Worm (Caenorhabditis elegans) whole organism, young adult: ENCODE measurements around the gene F15E6.5.
A peak's percentile ranks its signal among the peaks of the same experiment; 100 is the strongest.

Experiments
- B0019.2 ChIP-seq: fragments of 200-800 bp; sonication (Bioruptor generic); conservative IDR thresholded peaks from 2 replicates; pipeline ENCODE4 v1.3.6; 2022; ENCODE audit warnings: missing genetic modification reagents, missing genetic modification characterization, missing compliant biosample characterization
- B0336.3 ChIP-seq: fragments of 200-800 bp; sonication (Bioruptor generic); IDR thresholded peaks from 2 replicates; pipeline ENCODE4 v1.3.6; 2022; ENCODE audit warnings: missing genetic modification characterization, missing compliant biosample characterization
- C06A6.2 ChIP-seq: fragments of 200-800 bp; sonication (Bioruptor generic); conservative IDR thresholded peaks from 2 replicates; pipeline ENCODE4 v1.3.6; 2022; ENCODE audit warnings: missing genetic modification characterization, missing compliant biosample characterization
- F10E7.11 ChIP-seq: sonication (generic microtip); optimal IDR thresholded peaks from 2 replicates; lab custom pipeline; 2017; ENCODE audit warnings: mild to moderate bottlenecking, missing genetic modification characterization, moderate library complexity, missing compliant biosample characterization
- F33H1.4 ChIP-seq: fragments of 200-800 bp; sonication (Bioruptor generic); IDR thresholded peaks from 2 replicates; pipeline ENCODE4 v1.3.6; 2022; ENCODE audit warnings: missing genetic modification reagents, missing genetic modification characterization, missing compliant biosample characterization
- F37B4.10 ChIP-seq: fragments of 200-800 bp; sonication (Bioruptor generic); IDR thresholded peaks from 2 replicates; pipeline ENCODE4 v1.3.6; 2022; ENCODE audit warnings: missing genetic modification characterization, missing compliant biosample characterization
- F57C9.4 ChIP-seq: sonication (generic microtip); optimal IDR thresholded peaks from 2 replicates; lab custom pipeline; 2017; ENCODE audit warnings: mild to moderate bottlenecking, missing genetic modification characterization, missing compliant biosample characterization
- T07F8.4 ChIP-seq: sonication (generic microtip); optimal IDR thresholded peaks from 2 replicates; lab custom pipeline; 2016; ENCODE audit warnings: mild to moderate bottlenecking, missing genetic modification characterization, moderate library complexity, missing compliant biosample characterization
- Y67H2A.10 ChIP-seq: fragments of 200-800 bp; sonication (Bioruptor generic); conservative IDR thresholded peaks from 2 replicates; pipeline ENCODE4 v1.3.6; 2022; ENCODE audit warnings: missing genetic modification reagents, missing genetic modification characterization, missing compliant biosample characterization
- aptf-2 ChIP-seq: fragments of 200-800 bp; sonication (Bioruptor generic); conservative IDR thresholded peaks from 2 replicates; pipeline ENCODE4 v1.3.6; 2022; ENCODE audit warnings: missing genetic modification reagents, missing genetic modification characterization, missing compliant biosample characterization
- atf-7 ChIP-seq: sonication (generic microtip); optimal IDR thresholded peaks from 2 replicates; lab custom pipeline; 2017; ENCODE audit warnings: mild to moderate bottlenecking, missing genetic modification characterization, missing compliant biosample characterization
- attf-5 ChIP-seq: fragments of 200-800 bp; sonication (Bioruptor generic); optimal IDR thresholded peaks from 2 replicates; lab custom pipeline; 2018; ENCODE audit warnings: mild to moderate bottlenecking, missing genetic modification characterization, missing compliant biosample characterization
- attf-6 ChIP-seq: fragments of 200-800 bp; sonication (Bioruptor generic); IDR thresholded peaks from 2 replicates; pipeline ENCODE4 v1.3.6; 2022; ENCODE audit warnings: missing genetic modification reagents, missing genetic modification characterization, missing compliant biosample characterization
- bed-2 ChIP-seq: fragments of 200-800 bp; sonication (Bioruptor generic); IDR thresholded peaks from 2 replicates; pipeline ENCODE4 v1.3.6; 2022; ENCODE audit warnings: missing genetic modification reagents, missing genetic modification characterization, missing compliant biosample characterization
- ceh-27 ChIP-seq: fragments of 200-800 bp; sonication (Bioruptor generic); optimal IDR thresholded peaks from 2 replicates; lab custom pipeline; 2018; ENCODE audit warnings: mild to moderate bottlenecking, missing genetic modification characterization, moderate library complexity, missing compliant biosample characterization
- ceh-58 ChIP-seq: fragments of 200-800 bp; sonication (Bioruptor generic); IDR thresholded peaks from 2 replicates; pipeline ENCODE4 v1.3.6; 2022; ENCODE audit warnings: missing genetic modification characterization, missing compliant biosample characterization
- ceh-79 ChIP-seq: sonication (generic microtip); optimal IDR thresholded peaks from 2 replicates; lab custom pipeline; 2017; ENCODE audit warnings: mild to moderate bottlenecking, missing genetic modification characterization, missing compliant biosample characterization
- dox-1 ChIP-seq: fragments of 200-800 bp; sonication (Bioruptor generic); IDR thresholded peaks from 2 replicates; pipeline ENCODE4 v1.3.6; 2022; ENCODE audit warnings: missing genetic modification reagents, missing genetic modification characterization, missing compliant biosample characterization
- dpff-1 ChIP-seq: sonication (generic microtip); optimal IDR thresholded peaks from 2 replicates; lab custom pipeline; 2017; ENCODE audit warnings: mild to moderate bottlenecking, missing genetic modification characterization, missing compliant biosample characterization
- efl-1 ChIP-seq: fragments of 150-350 bp; optimal IDR thresholded peaks from 2 replicates; lab custom pipeline; 2014; ENCODE audit warnings: missing biosample characterization, missing genetic modification reagents, missing genetic modification characterization
- ets-4 ChIP-seq: fragments of 200-800 bp; sonication (Bioruptor generic); optimal IDR thresholded peaks from 2 replicates; lab custom pipeline; 2018; ENCODE audit warnings: mild to moderate bottlenecking, missing genetic modification characterization, missing compliant biosample characterization
- him-1 ChIP-seq: sonication (generic microtip); optimal IDR thresholded peaks from 2 replicates; lab custom pipeline; 2016; ENCODE audit warnings: missing genotype, missing genetic modification reagents, missing genetic modification characterization, missing compliant biosample characterization
- hlh-12 ChIP-seq: sonication (generic microtip); optimal IDR thresholded peaks from 2 replicates; lab custom pipeline; 2016; ENCODE audit warnings: missing genetic modification characterization, missing compliant biosample characterization
- hmg-1.2 ChIP-seq: fragments of 200-800 bp; sonication (Bioruptor generic); IDR thresholded peaks from 2 replicates; pipeline ENCODE4 v1.3.6; 2022; ENCODE audit warnings: missing genetic modification reagents, missing genetic modification characterization, missing compliant biosample characterization
- hsf-1 ChIP-seq: fragments of 200-800 bp; sonication (Bioruptor generic); IDR thresholded peaks from 2 replicates; pipeline ENCODE4 v1.3.6; 2022; ENCODE audit warnings: missing genetic modification reagents, missing genetic modification characterization, missing compliant biosample characterization
- lin-26 ChIP-seq: fragments of 200-800 bp; sonication (Bioruptor generic); IDR thresholded peaks from 2 replicates; pipeline ENCODE4 v1.3.6; 2022; ENCODE audit warnings: missing genetic modification reagents, missing genetic modification characterization, missing compliant biosample characterization
- lir-1 ChIP-seq: fragments of 200-800 bp; sonication (Bioruptor generic); conservative IDR thresholded peaks from 2 replicates; pipeline ENCODE4 v1.3.6; 2022; ENCODE audit warnings: missing genetic modification reagents, missing genetic modification characterization, missing compliant biosample characterization
- lsl-1 ChIP-seq: fragments of 200-800 bp; sonication (Bioruptor generic); optimal IDR thresholded peaks from 2 replicates; lab custom pipeline; 2018; ENCODE audit warnings: mild to moderate bottlenecking, missing genetic modification characterization, moderate library complexity, missing compliant biosample characterization
- mxl-1 ChIP-seq: sonication (generic microtip); optimal IDR thresholded peaks from 2 replicates; lab custom pipeline; 2016; ENCODE audit warnings: missing genetic modification characterization, missing compliant biosample characterization
- nfyb-1 ChIP-seq: fragments of 200-800 bp; sonication (Bioruptor generic); IDR thresholded peaks from 2 replicates; pipeline ENCODE4 v1.3.6; 2022; ENCODE audit warnings: missing genetic modification reagents, missing genetic modification characterization, missing compliant biosample characterization
- nhr-27 ChIP-seq: fragments of 200-800 bp; sonication (Bioruptor generic); optimal IDR thresholded peaks from 2 replicates; lab custom pipeline; 2018; ENCODE audit warnings: mild to moderate bottlenecking, missing genetic modification characterization, moderate library complexity, missing compliant biosample characterization
- nhr-80 ChIP-seq: sonication (generic microtip); optimal IDR thresholded peaks from 2 replicates; lab custom pipeline; 2016; ENCODE audit warnings: missing genetic modification characterization, missing compliant biosample characterization
- nhr-90 ChIP-seq: sonication (generic microtip); optimal IDR thresholded peaks from 2 replicates; lab custom pipeline; 2016; ENCODE audit warnings: missing genotype, mild to moderate bottlenecking, missing genetic modification characterization, missing compliant biosample characterization
- pha-4 ChIP-seq: fragments of 150-350 bp; sonication (generic microtip); optimal IDR thresholded peaks from 2 replicates; lab custom pipeline; 2014; ENCODE audit warnings: missing biosample characterization, missing genetic modification reagents, missing genetic modification characterization
- somi-1 ChIP-seq: fragments of 200-800 bp; sonication (Bioruptor generic); optimal IDR thresholded peaks from 2 replicates; lab custom pipeline; 2018; ENCODE audit warnings: mild to moderate bottlenecking, missing genetic modification characterization, missing compliant biosample characterization
- ztf-26 ChIP-seq: sonication (generic microtip); optimal IDR thresholded peaks from 2 replicates; lab custom pipeline; 2017; ENCODE audit warnings: missing genetic modification characterization, missing compliant biosample characterization
- ztf-6 ChIP-seq: fragments of 200-800 bp; sonication (Bioruptor generic); IDR thresholded peaks from 2 replicates; pipeline ENCODE4 v1.3.6; 2022; ENCODE audit warnings: missing genetic modification reagents, missing genetic modification characterization, missing compliant biosample characterization

The F15E6.5 gene

DNA sequence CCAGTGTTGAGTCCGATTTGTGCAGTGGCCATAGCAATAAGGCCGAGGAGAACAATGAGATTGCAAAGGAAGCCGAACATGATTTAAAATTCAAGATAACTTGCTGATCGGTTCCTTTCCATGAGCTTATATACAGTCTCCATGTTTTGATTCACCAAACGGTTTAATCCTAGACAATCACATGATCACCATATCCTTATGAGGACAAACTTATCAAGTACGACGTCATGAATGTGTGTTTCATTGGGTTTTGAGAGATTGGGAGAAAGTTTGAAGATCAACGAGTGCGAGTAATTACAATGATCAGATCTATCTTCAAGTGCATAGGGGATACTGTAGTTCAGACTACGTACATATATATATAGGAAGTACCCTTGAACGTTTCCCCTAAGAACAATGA, 1.1 kb downstream of the F15E6.5 start, which contains the start of gene dct-7:
dct-7 (minus strand) TSS at position 101 of the 400 bp plus-strand sequence.
- no peak for TF ChIP-seq attf-5 (GFP tag; lab: Kevin White, UChicago)
- TF ChIP-seq lin-26 = no peak

DNA sequence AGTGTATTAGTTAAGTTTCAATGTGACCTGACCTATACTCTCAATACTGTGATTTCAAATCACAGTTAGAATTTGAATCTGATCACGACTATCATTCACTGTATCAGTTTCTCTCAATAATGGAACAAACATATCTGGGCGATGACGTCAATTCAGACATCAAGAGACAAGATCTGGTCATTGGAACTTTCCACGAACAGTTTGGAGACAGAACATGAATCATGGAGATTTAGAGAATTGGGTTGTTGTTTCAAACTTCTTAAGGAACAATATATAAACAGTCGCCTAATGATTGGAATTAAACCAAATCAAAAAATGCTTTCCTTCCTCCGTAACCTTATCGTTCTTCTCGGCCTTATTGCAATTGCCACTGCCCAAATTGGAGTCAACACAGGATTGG, 1.8 kb downstream of the F15E6.5 start, which contains the start of gene F15E6.4:
F15E6.4 (plus strand) TSS at position 301 of the 400 bp plus-strand sequence.
- TF ChIP-seq hsf-1 (GFP tag; lab: Robert Waterston, UW) (no peak), B0336.3 (GFP tag; lab: Robert Waterston, UW) (no peak), nhr-80 (tag; lab: Kevin White, UChicago) (no peak), ets-4 (GFP tag; lab: Kevin White, UChicago) (no peak), pha-4 (no peak), ceh-79 (tag; lab: Kevin White, UChicago) (no peak), hlh-12 (tag; lab: Kevin White, UChicago) (no peak), him-1 (tag; lab: Kevin White, UChicago) (no peak), F33H1.4 (GFP tag; lab: Robert Waterston, UW) (no peak), F57C9.4 (tag; lab: Kevin White, UChicago) (no peak), ztf-26 (no peak), T07F8.4 (tag; lab: Kevin White, UChicago) (no peak), mxl-1 (no peak), ceh-58 (GFP tag; lab: Robert Waterston, UW) (no peak)

DNA sequence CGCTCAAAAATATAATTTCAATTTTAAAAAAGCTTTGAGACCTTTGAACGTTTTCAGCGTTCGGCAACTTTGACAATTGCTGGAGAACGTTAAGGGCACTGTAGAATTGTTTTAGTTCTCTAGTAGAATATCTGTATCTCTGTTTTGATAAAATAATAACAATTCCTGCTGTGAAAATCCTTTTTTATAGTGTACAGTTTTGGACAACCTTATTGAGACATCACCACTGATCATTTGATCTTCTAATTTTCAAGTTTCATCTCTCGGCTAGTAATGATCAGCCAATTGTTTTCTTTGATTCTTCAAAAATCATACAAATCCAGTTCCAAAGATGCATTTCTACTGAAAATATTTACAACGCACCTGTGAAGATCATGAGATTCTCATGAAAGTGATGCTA, 3.2 kb downstream of the F15E6.5 start, which contains the start of gene F15E6.10:
F15E6.10 (plus strand) TSS at position 301 of the 400 bp plus-strand sequence.
- no peak for TF ChIP-seq ceh-27
- TF ChIP-seq C06A6.2 = no peak
- TF ChIP-seq dpff-1 (tag; lab: Kevin White, UChicago) = no peak
- no peak for TF ChIP-seq aptf-2 (GFP tag; lab: Robert Waterston, UW)
- TF ChIP-seq F10E7.11 (tag; lab: Kevin White, UChicago) = no peak
- TF ChIP-seq nhr-27 (tag; lab: Kevin White, UChicago) = no peak
- no peak for TF ChIP-seq lsl-1 (GFP tag; lab: Kevin White, UChicago)
- TF ChIP-seq lir-1 (GFP tag; lab: Robert Waterston, UW) = no peak
- no peak for TF ChIP-seq bed-2
- no peak for TF ChIP-seq efl-1
- TF ChIP-seq Y67H2A.10 (GFP tag; lab: Robert Waterston, UW) = no peak
- TF ChIP-seq attf-5 (GFP tag; lab: Kevin White, UChicago) = no peak
- no peak for TF ChIP-seq ets-4 (GFP tag; lab: Kevin White, UChicago)
- TF ChIP-seq B0019.2 (GFP tag; lab: Robert Waterston, UW) = no peak
- no peak for TF ChIP-seq B0336.3 (GFP tag; lab: Robert Waterston, UW)
- TF ChIP-seq dox-1 (GFP tag; lab: Robert Waterston, UW) = no peak
- TF ChIP-seq attf-6 = no peak

DNA sequence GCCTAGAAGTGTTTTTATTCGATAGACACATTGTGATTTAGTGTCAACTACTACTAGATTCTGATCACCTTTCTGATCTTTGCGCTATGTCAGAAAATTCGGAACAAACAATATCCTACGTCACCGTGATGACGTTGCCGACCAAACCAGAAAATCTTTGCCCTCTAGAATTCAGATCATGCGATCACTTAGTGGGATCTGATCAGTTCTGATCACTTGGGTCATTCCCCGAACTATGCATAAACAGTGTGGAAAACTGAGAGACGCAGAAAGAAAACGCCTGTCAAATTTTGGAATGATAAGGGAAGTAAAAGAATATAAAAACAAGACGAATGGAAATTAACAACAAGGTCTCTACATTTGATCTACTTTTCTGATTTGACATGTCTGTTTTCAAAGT, 5.2 kb downstream of the F15E6.5 start, which contains the start of gene F15E6.3:
F15E6.3 (plus strand) TSS at position 344 of the 400 bp plus-strand sequence.
- TF ChIP-seq ztf-26 = peak; percentile 67
- peak; percentile 58; the same call in 1 of the 2 replicates for TF ChIP-seq hmg-1.2 (GFP tag; lab: Robert Waterston, UW)
- TF ChIP-seq somi-1 (GFP tag; lab: Kevin White, UChicago) = peak; percentile 14
- no peak for TF ChIP-seq F37B4.10 (GFP tag; lab: Robert Waterston, UW)
- TF ChIP-seq atf-7 (tag; lab: Kevin White, UChicago) = peak; percentile 34
- TF ChIP-seq nfyb-1 (GFP tag; lab: Robert Waterston, UW) = peak; percentile 22; the same call in 1 of the 2 replicates
- no peak for TF ChIP-seq ztf-6
- no peak for TF ChIP-seq nhr-90 (tag; lab: Kevin White, UChicago)
- TF ChIP-seq attf-6 = no peak
- peak; percentile 1 for TF ChIP-seq nhr-80 (tag; lab: Kevin White, UChicago)
- TF ChIP-seq F33H1.4 (GFP tag; lab: Robert Waterston, UW) = no peak
